Fruit fly (Drosophila melanogaster) whole organism, embryonic: ENCODE results near the gene Nagk.

Experiments used
- ATbp ChIP-seq: fragments of 200-800 bp; sonication (Bioruptor generic); optimal IDR thresholded peaks from 2 replicates; lab custom pipeline; 2017; ENCODE audit warnings: missing biosample characterization, mild to moderate bottlenecking, missing genetic modification characterization, missing genetic modification reagents
- Aef1 ChIP-seq: fragments of 200-800 bp; sonication (Bioruptor generic); IDR thresholded peaks from 3 replicates; pipeline ENCODE4 v1.3.6; 2022; ENCODE audit warnings: missing biosample characterization, missing genetic modification characterization
- BEAF-32 ChIP-seq: fragments of 200-800 bp; sonication (Bioruptor generic); optimal IDR thresholded peaks from 3 replicates; lab custom pipeline; 2017; ENCODE audit warnings: missing biosample characterization, missing genetic modification characterization, mild to moderate bottlenecking, moderate library complexity, missing genetic modification reagents
- CG10267 ChIP-seq: fragments of 200-800 bp; sonication (Bioruptor generic); optimal IDR thresholded peaks from 2 replicates; lab custom pipeline; 2018; ENCODE audit warnings: missing biosample characterization, mild to moderate bottlenecking, missing genetic modification characterization, moderate library complexity
- CG12104 ChIP-seq: fragments of 200-800 bp; sonication (Bioruptor generic); optimal IDR thresholded peaks from 3 replicates; lab custom pipeline; 2016; ENCODE audit warnings: missing biosample characterization, missing genetic modification characterization
- CG13424 ChIP-seq: fragments of 200-800 bp; sonication (Bioruptor generic); optimal IDR thresholded peaks from 2 replicates; lab custom pipeline; 2019; ENCODE audit warnings: missing biosample characterization, mild to moderate bottlenecking, missing genetic modification characterization, moderate library complexity
- CG13894 ChIP-seq: fragments of 200-800 bp; sonication (Bioruptor generic); optimal IDR thresholded peaks from 3 replicates; lab custom pipeline; 2018; ENCODE audit warnings: missing biosample characterization, mild to moderate bottlenecking, missing genetic modification characterization, moderate library complexity
- CG15601 ChIP-seq: fragments of 200-800 bp; sonication (Bioruptor generic); optimal IDR thresholded peaks from 3 replicates; lab custom pipeline; 2019; ENCODE audit warnings: missing biosample characterization, mild to moderate bottlenecking, missing genetic modification characterization, moderate library complexity
- CG17385 ChIP-seq: fragments of 200-800 bp; sonication (Bioruptor generic); optimal IDR thresholded peaks from 3 replicates; lab custom pipeline; 2018; ENCODE audit warnings: missing biosample characterization, mild to moderate bottlenecking, missing genetic modification characterization
- CG17612 ChIP-seq: fragments of 200-800 bp; sonication (Bioruptor generic); IDR thresholded peaks from 2 replicates; pipeline ENCODE4 v1.3.6; 2022; ENCODE audit warnings: missing biosample characterization, missing genetic modification characterization
- CG2129 ChIP-seq: fragments of 200-800 bp; sonication (Bioruptor generic); IDR thresholded peaks from 2 replicates; pipeline ENCODE4 v1.3.6; 2022; ENCODE audit warnings: missing biosample characterization, missing genetic modification characterization; ENCODE audit not compliant: partially characterized antibody
- CG2199 ChIP-seq: fragments of 200-800 bp; sonication (Bioruptor generic); IDR thresholded peaks from 3 replicates; pipeline ENCODE4 v1.3.6; 2022; ENCODE audit warnings: missing biosample characterization, missing genetic modification characterization
- CG3065 ChIP-seq: fragments of 200-800 bp; sonication (Bioruptor generic); optimal IDR thresholded peaks from 2 replicates; lab custom pipeline; 2016; ENCODE audit warnings: missing biosample characterization, missing genetic modification characterization
- CG4617 ChIP-seq: fragments of 200-800 bp; sonication (Bioruptor generic); optimal IDR thresholded peaks from 3 replicates; lab custom pipeline; 2016; ENCODE audit warnings: missing biosample characterization, missing genetic modification characterization, borderline replicate concordance
- CG6175 ChIP-seq: fragments of 200-800 bp; sonication (Bioruptor generic); IDR thresholded peaks from 3 replicates; pipeline ENCODE4 v1.3.6; 2022; ENCODE audit warnings: missing biosample characterization, missing genetic modification characterization
- CG6272 ChIP-seq: fragments of 200-800 bp; sonication (Bioruptor generic); IDR thresholded peaks from 2 replicates; pipeline ENCODE4 v1.3.6; 2022; ENCODE audit warnings: missing biosample characterization, missing genetic modification characterization
- CG8290 ChIP-seq, 3 experiments: fragments of 200-800 bp; sonication (Bioruptor generic); optimal IDR thresholded peaks; 2 replicates each; lab custom pipeline; 2016 to 2019; ENCODE audit warnings: missing biosample characterization in 3 of 3, missing genetic modification characterization in 3 of 3, mild to moderate bottlenecking in 2 of 3, moderate library complexity in 1 of 3
- CG8944 ChIP-seq: fragments of 200-800 bp; sonication (Bioruptor generic); optimal IDR thresholded peaks from 3 replicates; lab custom pipeline; 2016; ENCODE audit warnings: missing biosample characterization, missing genetic modification characterization
- CG9215 ChIP-seq: fragments of 200-800 bp; sonication (Bioruptor generic); IDR thresholded peaks from 2 replicates; pipeline ENCODE4 v1.3.6; 2022; ENCODE audit warnings: missing biosample characterization, missing genetic modification characterization
- CG9727 ChIP-seq: fragments of 200-800 bp; sonication (Bioruptor generic); optimal IDR thresholded peaks from 3 replicates; lab custom pipeline; 2017; ENCODE audit warnings: missing biosample characterization, mild to moderate bottlenecking, missing genetic modification characterization
- CG9932 ChIP-seq: fragments of 200-800 bp; sonication (Bioruptor generic); IDR thresholded peaks from 2 replicates; pipeline ENCODE4 v1.3.6; 2022; ENCODE audit warnings: missing biosample characterization, missing genetic modification characterization
- D19A ChIP-seq: fragments of 200-800 bp; optimal IDR thresholded peaks from 3 replicates; lab custom pipeline; 2019; ENCODE audit warnings: missing biosample characterization, mild to moderate bottlenecking, missing genetic modification characterization, moderate library complexity
- Dfd ChIP-seq, 2 experiments: fragments of >200 bp; optimal IDR thresholded peaks; 2 replicates each; lab custom pipeline; 2017; ENCODE audit warnings: missing biosample characterization in 2 of 2, missing genetic modification characterization in 2 of 2
- Drgx ChIP-seq: fragments of 200-800 bp; sonication (Bioruptor generic); IDR thresholded peaks from 2 replicates; pipeline ENCODE4 v1.3.6; 2022; ENCODE audit warnings: missing biosample characterization, missing genetic modification characterization
- HLH4C ChIP-seq: fragments of 200-800 bp; sonication (Bioruptor generic); IDR thresholded peaks from 3 replicates; pipeline ENCODE4 v1.3.6; 2022; ENCODE audit warnings: missing biosample characterization, missing genetic modification characterization; ENCODE audit not compliant: partially characterized antibody
- MESR4 ChIP-seq: fragments of 200-800 bp; sonication (Bioruptor generic); optimal IDR thresholded peaks from 2 replicates; lab custom pipeline; 2018; ENCODE audit warnings: missing biosample characterization, mild to moderate bottlenecking, missing genetic modification characterization, moderate library complexity
- Nf-YC ChIP-seq: fragments of 200-800 bp; optimal IDR thresholded peaks from 3 replicates; lab custom pipeline; 2019; ENCODE audit warnings: missing biosample characterization, mild to moderate bottlenecking, missing genetic modification characterization, moderate library complexity
- Rfx ChIP-seq: fragments of 200-800 bp; sonication (Bioruptor generic); IDR thresholded peaks from 2 replicates; pipeline ENCODE4 v1.3.6; 2022; ENCODE audit warnings: missing biosample characterization, missing genetic modification characterization
- Sry-δ ChIP-seq: fragments of 200-800 bp; sonication (Bioruptor generic); optimal IDR thresholded peaks from 2 replicates; lab custom pipeline; 2016; ENCODE audit warnings: missing biosample characterization, missing genetic modification characterization
- YL-1 ChIP-seq: fragments of 200-800 bp; sonication (Bioruptor generic); optimal IDR thresholded peaks from 3 replicates; lab custom pipeline; 2017; ENCODE audit warnings: missing biosample characterization, mild to moderate bottlenecking, missing genetic modification characterization
- al ChIP-seq: fragments of 200-800 bp; sonication (Bioruptor generic); IDR thresholded peaks from 2 replicates; pipeline ENCODE4 v1.3.6; 2022; ENCODE audit warnings: missing biosample characterization, missing genetic modification characterization
- ap ChIP-seq: fragments of 200-800 bp; sonication (Bioruptor generic); IDR thresholded peaks from 2 replicates; pipeline ENCODE4 v1.3.6; 2022; ENCODE audit warnings: missing biosample characterization, missing genetic modification characterization
- ara ChIP-seq: fragments of 200-800 bp; sonication (Bioruptor generic); IDR thresholded peaks from 2 replicates; pipeline ENCODE4 v1.3.6; 2022; ENCODE audit warnings: missing biosample characterization, missing genetic modification characterization
- ato ChIP-seq: fragments of 200-800 bp; sonication (Bioruptor generic); IDR thresholded peaks from 2 replicates; pipeline ENCODE4 v1.3.6; 2022; ENCODE audit warnings: missing biosample characterization, missing genetic modification characterization; ENCODE audit not compliant: partially characterized antibody
- bab2 ChIP-seq: fragments of 200-800 bp; sonication (Bioruptor generic); optimal IDR thresholded peaks from 2 replicates; lab custom pipeline; 2016; ENCODE audit warnings: missing biosample characterization, missing genetic modification characterization
- crp ChIP-seq, 2 experiments: fragments of 200-800 bp; sonication (Bioruptor generic); optimal IDR thresholded peaks; 2 replicates in 1 of 2; 3 replicates in 1 of 2; lab custom pipeline; 2017; ENCODE audit warnings: missing biosample characterization in 2 of 2, missing genetic modification characterization in 2 of 2, mild to moderate bottlenecking in 1 of 2, moderate library complexity in 1 of 2
- fd96Cb ChIP-seq: fragments of 200-800 bp; sonication (Bioruptor generic); optimal IDR thresholded peaks from 2 replicates; lab custom pipeline; 2018; ENCODE audit warnings: missing biosample characterization, mild to moderate bottlenecking, missing genetic modification characterization, moderate library complexity
- gro ChIP-seq: fragments of 200-800 bp; sonication (Bioruptor generic); optimal IDR thresholded peaks from 2 replicates; lab custom pipeline; 2016; ENCODE audit warnings: missing biosample characterization, missing genetic modification characterization
- ind ChIP-seq: fragments of 200-800 bp; sonication (Bioruptor generic); optimal IDR thresholded peaks from 3 replicates; lab custom pipeline; 2016; ENCODE audit warnings: missing biosample characterization, missing genetic modification characterization
- jumu ChIP-seq: fragments of 200-800 bp; sonication (Bioruptor generic); optimal IDR thresholded peaks from 3 replicates; lab custom pipeline; 2016; ENCODE audit warnings: missing biosample characterization, missing genetic modification characterization
- lmd ChIP-seq: fragments of 200-800 bp; sonication (Bioruptor generic); IDR thresholded peaks from 2 replicates; pipeline ENCODE4 v1.3.6; 2022; ENCODE audit warnings: missing biosample characterization, missing genetic modification characterization
- nau ChIP-seq: fragments of 200-800 bp; sonication (Bioruptor generic); optimal IDR thresholded peaks from 3 replicates; lab custom pipeline; 2017; ENCODE audit warnings: missing biosample characterization, mild to moderate bottlenecking, missing genetic modification characterization, missing genetic modification reagents
- onecut ChIP-seq: fragments of 200-800 bp; sonication (Bioruptor generic); IDR thresholded peaks from 2 replicates; pipeline ENCODE4 v1.3.6; 2022; ENCODE audit warnings: missing biosample characterization, missing genetic modification characterization
- phol ChIP-seq: fragments of 200-800 bp; sonication (Bioruptor generic); optimal IDR thresholded peaks from 3 replicates; lab custom pipeline; 2018; ENCODE audit warnings: missing biosample characterization, mild to moderate bottlenecking, missing genetic modification characterization, moderate library complexity
- rib ChIP-seq: fragments of 200-800 bp; sonication (Bioruptor generic); IDR thresholded peaks from 2 replicates; pipeline ENCODE4 v1.3.6; 2022; ENCODE audit warnings: missing biosample characterization, missing genetic modification characterization
- shn ChIP-seq: fragments of 200-800 bp; sonication (Bioruptor generic); optimal IDR thresholded peaks from 3 replicates; lab custom pipeline; 2016; ENCODE audit warnings: missing biosample characterization, missing genetic modification characterization
- tll ChIP-seq, 2 experiments: fragments of 200-800 bp in 1 of 2; fragments of >200 bp in 1 of 2; sonication (Bioruptor generic) in 1 of 2; optimal IDR thresholded peaks; 2 replicates each; lab custom pipeline; 2017 to 2019; ENCODE audit warnings: missing biosample characterization in 2 of 2, missing genetic modification characterization in 2 of 2, mild to moderate bottlenecking in 1 of 2, moderate library complexity in 1 of 2
- tna ChIP-seq: fragments of 200-800 bp; sonication (Bioruptor generic); IDR thresholded peaks from 2 replicates; pipeline ENCODE4 v1.3.6; 2022; ENCODE audit warnings: missing biosample characterization, missing genetic modification characterization; ENCODE audit not compliant: partially characterized antibody
- unpg ChIP-seq: fragments of 200-800 bp; sonication (Bioruptor generic); optimal IDR thresholded peaks from 3 replicates; lab custom pipeline; 2018; ENCODE audit warnings: missing biosample characterization, mild to moderate bottlenecking, missing genetic modification characterization, moderate library complexity
- vvl ChIP-seq: fragments of 200-800 bp; sonication (Bioruptor generic); IDR thresholded peaks from 2 replicates; pipeline ENCODE4 v1.3.6; 2022; ENCODE audit warnings: missing biosample characterization, missing genetic modification characterization

The Nagk gene

DNA sequence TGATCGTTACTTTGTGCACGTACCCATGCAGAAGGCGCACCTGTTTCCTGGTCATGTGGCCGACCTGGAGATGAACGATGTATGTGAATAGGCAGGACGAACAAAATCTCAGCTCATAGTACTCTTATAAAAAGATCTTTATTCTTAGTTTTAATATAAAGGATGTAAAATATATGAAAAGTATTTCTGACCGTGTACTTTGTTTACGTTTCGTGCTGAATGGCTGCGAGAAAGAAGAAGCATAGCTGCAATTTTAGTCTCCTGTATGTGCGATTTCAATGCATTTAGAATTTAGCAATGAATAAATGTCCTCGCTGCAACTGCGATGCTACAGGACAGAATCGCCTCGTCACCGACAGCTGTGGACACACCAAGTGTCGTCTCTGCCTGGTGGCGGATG is 4.8 kb upstream of the Nagk start, which contains the start of the genes CG42726 and CG42727 (continued):
- TF ChIP-seq nau (GFP tag; lab: Kevin White, UChicago): no peak
- TF ChIP-seq unpg: peak; percentile 50
- TF ChIP-seq CG6272: no peak
- no peak for TF ChIP-seq Aef1
- no peak for TF ChIP-seq rib (GFP tag; lab: Robert Waterston, UW)
- TF ChIP-seq Dfd (GFP tag; optimal IDR thresholded peaks at IDR 0.05; lab: Kevin White, UChicago): no peak
- peak; percentile 53 for TF ChIP-seq CG9932 (GFP tag; lab: Robert Waterston, UW)
- TF ChIP-seq CG13424 (tag; lab: Kevin White, UChicago): peak; percentile 42
- TF ChIP-seq bab2: no peak
- TF ChIP-seq ap (GFP tag; lab: Robert Waterston, UW): no peak
- peak; percentile 62; the same call in 1 of the 2 replicates for TF ChIP-seq Drgx (GFP tag; lab: Robert Waterston, UW)
- TF ChIP-seq lmd (GFP tag; lab: Robert Waterston, UW): peak; percentile 40
- peak; percentile 39 for TF ChIP-seq ind (GFP tag; lab: Kevin White, UChicago)
- no peak for TF ChIP-seq CG12104
- TF ChIP-seq CG15601: no peak
- peak; percentile 50; the same call in 1 of the 2 replicates for TF ChIP-seq Rfx (GFP tag; lab: Robert Waterston, UW)
- TF ChIP-seq fd96Cb (tag; lab: Kevin White, UChicago): peak; percentile 9
- no peak for TF ChIP-seq Sry-δ (GFP tag; lab: Kevin White, UChicago)
- TF ChIP-seq CG3065 (GFP tag; lab: Kevin White, UChicago): no peak
- TF ChIP-seq ara: no peak
- 0 out of 2 replicates have a peak, but pooled peaks have one; percentile 33 for TF ChIP-seq CG17612
- no peak for TF ChIP-seq CG2129
- TF ChIP-seq tna (GFP tag; lab: Robert Waterston, UW): no peak
- TF ChIP-seq CG9215 (GFP tag; lab: Robert Waterston, UW): no peak
- TF ChIP-seq al (GFP tag; lab: Robert Waterston, UW): no peak
- peak; percentile 8 for TF ChIP-seq CG9727 (GFP tag; lab: Kevin White, UChicago)

DNA sequence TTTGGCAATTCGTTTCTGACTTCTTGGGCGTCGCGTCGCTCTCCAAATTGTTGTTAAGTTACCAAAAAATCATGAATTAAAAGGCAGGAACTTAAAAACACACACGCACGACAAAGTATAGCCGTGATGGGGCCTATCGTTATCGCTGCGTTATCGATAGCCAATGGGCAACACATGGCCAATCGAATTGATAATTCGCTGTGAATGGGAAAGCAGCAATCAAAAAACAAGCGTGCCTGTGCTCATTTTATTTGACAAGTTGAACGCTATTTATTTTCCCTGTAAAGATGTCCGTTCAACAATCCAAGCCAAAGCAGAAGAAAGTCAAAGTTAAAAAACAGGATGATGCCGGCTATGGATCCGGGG is 2.9 kb upstream of the Nagk start, which contains the start of the genes Surf4 and CG31301:
Surf4 (minus strand) TSS at position 159 of the 366 bp plus-strand sequence.
CG31301 (plus strand) TSS at position 188 of the 366 bp plus-strand sequence.
- TF ChIP-seq MESR4: peak; percentile 77
- no peak for TF ChIP-seq tll (GFP tag; optimal IDR thresholded peaks at IDR 0.05; lab: Kevin White, UChicago)
- TF ChIP-seq CG2199 (GFP tag; lab: Robert Waterston, UW): 0 out of 3 replicates have a peak, but pooled peaks have one; percentile 19
- TF ChIP-seq crp (GFP tag; optimal IDR thresholded peaks at IDR 0.05; lab: Kevin White, UChicago): peak in 1 of 2 experiments; percentile 52
- TF ChIP-seq Sry-δ (GFP tag; lab: Kevin White, UChicago): peak; percentile 51
- 0 out of 2 replicates have a peak, but pooled peaks have one; percentile 10 for TF ChIP-seq onecut
- peak; percentile 6 for TF ChIP-seq unpg
- TF ChIP-seq Nf-YC (tag; lab: Kevin White, UChicago): peak; percentile 8
- peak; percentile 85 for TF ChIP-seq ato (GFP tag; lab: Robert Waterston, UW)
- TF ChIP-seq CG17385 (GFP tag; lab: Kevin White, UChicago): peak; percentile 34
- no peak for TF ChIP-seq CG6175 (GFP tag; lab: Robert Waterston, UW)
- peak; percentile 38 for TF ChIP-seq CG4617 (GFP tag; lab: Kevin White, UChicago)
- TF ChIP-seq rib (GFP tag; lab: Robert Waterston, UW): no peak
- no peak for TF ChIP-seq D19A (tag; lab: Kevin White, UChicago)
- peak; percentile 61 for TF ChIP-seq YL-1 (GFP tag; lab: Kevin White, UChicago)
- TF ChIP-seq gro: no peak
- TF ChIP-seq ATbp (GFP tag; lab: Kevin White, UChicago): no peak
- peak; percentile 12 for TF ChIP-seq CG10267 (tag; lab: Kevin White, UChicago)
- TF ChIP-seq CG8944 (GFP tag; lab: Kevin White, UChicago): no peak
- TF ChIP-seq jumu (GFP tag; lab: Kevin White, UChicago): no peak
- no peak for TF ChIP-seq CG8290 (GFP tag; optimal IDR thresholded peaks at IDR 0.05; lab: Kevin White, UChicago)
- peak in 1 of 2 experiments; percentile 56 for TF ChIP-seq CG8290 (tag; optimal IDR thresholded peaks at IDR 0.05; lab: Kevin White, UChicago)
- peak; percentile 6 for TF ChIP-seq CG13894 (tag; lab: Kevin White, UChicago)
- peak; percentile 86 for TF ChIP-seq HLH4C (GFP tag; lab: Robert Waterston, UW)
- TF ChIP-seq phol: peak; percentile 16
- TF ChIP-seq shn: no peak
- 0 out of 2 replicates have a peak, but pooled peaks have one; percentile 29 for TF ChIP-seq vvl
- peak; percentile 67 for TF ChIP-seq BEAF-32
